Worm (Caenorhabditis elegans) whole organism, L2 larva: ENCODE results near the gene F56D6.19.

Experiments
- ama-1 ChIP-seq: fragments of 150-350 bp; optimal IDR thresholded peaks from 2 replicates; lab custom pipeline; 2018; ENCODE audit warnings: inconsistent platforms
- mab-5 ChIP-seq: fragments of 150-350 bp; optimal IDR thresholded peaks from 2 replicates; lab custom pipeline; 2014; ENCODE audit warnings: missing biosample characterization, missing genetic modification characterization
- nhr-23 ChIP-seq: fragments of 150-350 bp; optimal IDR thresholded peaks from 2 replicates; lab custom pipeline; 2014; ENCODE audit warnings: missing biosample characterization, missing genetic modification reagents, missing genetic modification characterization
- unc-62 ChIP-seq: fragments of 150-350 bp; optimal IDR thresholded peaks from 2 replicates; lab custom pipeline; 2014; ENCODE audit warnings: missing biosample characterization, missing genetic modification reagents, missing genetic modification characterization

DNA sequence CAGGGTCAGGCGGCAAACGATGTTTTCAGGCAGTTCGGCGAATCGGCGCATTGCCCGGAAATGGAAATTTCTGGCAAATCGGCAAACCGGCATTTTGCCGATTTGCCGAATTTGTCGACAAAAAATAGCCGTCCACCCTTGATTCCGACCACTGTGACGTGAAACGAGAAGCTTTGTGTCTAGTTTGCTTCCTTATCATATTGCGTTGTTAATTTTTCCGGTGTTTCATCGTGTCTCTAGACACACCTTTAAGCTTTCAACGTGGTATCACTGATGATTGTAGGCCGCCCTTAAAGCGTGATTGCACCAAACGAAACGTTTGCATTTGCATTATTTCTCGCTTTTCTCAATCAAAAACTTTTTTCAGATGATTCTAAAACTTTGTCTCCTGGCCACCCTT is 22.5 kb downstream of the F56D6.19 start, which contains the start of gene clec-71:
- no peak for TF ChIP-seq mab-5 (tag; lab: Kevin White, UChicago)
- no peak for TF ChIP-seq nhr-23 (tag; lab: Kevin White, UChicago)
- TF ChIP-seq unc-62 (GFP tag; lab: Kevin White, UChicago): no peak
- no peak for TF ChIP-seq ama-1 (lab: Kevin White, UChicago)
